Worm (Caenorhabditis elegans) whole organism, young adult: Measurements from ENCODE around the gene F28B1.9.
"Not testable (repeated sequence)": the region's sequence is repeated elsewhere in the genome, so short reads cannot be mapped to it uniquely, and the experiment has no call there.

Experiments used
- lsl-1 ChIP-seq: fragments of 200-800 bp; sonication (Bioruptor generic); optimal IDR thresholded peaks from 2 replicates; lab custom pipeline; 2018; ENCODE audit warnings: mild to moderate bottlenecking, missing genetic modification characterization, moderate library complexity, missing compliant biosample characterization
- nfya-1 ChIP-seq: sonication (generic microtip); optimal IDR thresholded peaks from 2 replicates; lab custom pipeline; 2017; ENCODE audit warnings: antibody characterized with exemption, missing compliant biosample characterization, missing genetic modification characterization, borderline replicate concordance; ENCODE audit not compliant: insufficient read depth
- nhr-27 ChIP-seq: fragments of 200-800 bp; sonication (Bioruptor generic); optimal IDR thresholded peaks from 2 replicates; lab custom pipeline; 2018; ENCODE audit warnings: mild to moderate bottlenecking, missing genetic modification characterization, moderate library complexity, missing compliant biosample characterization

ce11 chrV:17022100-17022499 lies 39.6 kb upstream of the F28B1.9 start:
- not testable (repeated sequence) for TF ChIP-seq nhr-27 (tag; lab: Kevin White, UChicago); lsl-1; nfya-1
